Worm (Caenorhabditis elegans): Measurements from ENCODE around the gene F41F3.1.

- TF ChIP-seq ztf-25 (GFP tag; IDR thresholded peaks at IDR 0.05) (no peak), ekl-4 (GFP tag; IDR thresholded peaks at IDR 0.05) (no peak), snpc-1.1 (tag; optimal IDR thresholded peaks at IDR 0.05; ENCODE audit: insufficient read depth) (no peak), mcd-1 (GFP tag; IDR thresholded peaks at IDR 0.05) (no peak), T07F8.4 (tag; optimal IDR thresholded peaks at IDR 0.05) (no peak), cebp-1 (GFP tag; IDR thresholded peaks at IDR 0.05) (no peak), cebp-1 (tag; optimal IDR thresholded peaks at IDR 0.05) (no peak), madf-3 (GFP tag; IDR thresholded peaks at IDR 0.05) (no peak), C17E4.6 (GFP tag; IDR thresholded peaks at IDR 0.05) (no peak), lin-35 (GFP tag; optimal IDR thresholded peaks at IDR 0.05) (no peak), bed-2 (GFP tag; IDR thresholded peaks at IDR 0.05) (no peak), lir-1 (GFP tag; conservative IDR thresholded peaks at IDR 0.05) (no peak), rec-8 (tag; optimal IDR thresholded peaks at IDR 0.05) (no peak)
Measured at ce11 chrV:4626344-4626743, 28.0 kb upstream of the F41F3.1 start.

All from whole organism, young adult.